Worm (Caenorhabditis elegans) whole organism, L3 larva: ENCODE results near the gene osm-10.
A peak's percentile ranks its signal among the peaks of the same experiment; 100 is the strongest.

Experiments used
- ZK546.5 ChIP-seq: sonication (generic microtip); optimal IDR thresholded peaks from 2 replicates; lab custom pipeline; 2017; ENCODE audit warnings: missing biosample characterization, missing genetic modification characterization
- aly-2 ChIP-seq: fragments of 150-350 bp; optimal IDR thresholded peaks from 2 replicates; lab custom pipeline; 2014; ENCODE audit warnings: missing biosample characterization, missing genetic modification characterization
- ama-1 ChIP-seq: fragments of 150-350 bp; optimal IDR thresholded peaks from 2 replicates; lab custom pipeline; 2018
- ceh-16 ChIP-seq: sonication (generic microtip); optimal IDR thresholded peaks from 2 replicates; lab custom pipeline; 2017; ENCODE audit warnings: missing biosample characterization, missing genetic modification characterization
- ceh-82 ChIP-seq: fragments of 150-350 bp; optimal IDR thresholded peaks from 2 replicates; lab custom pipeline; 2014; ENCODE audit warnings: missing biosample characterization, missing genetic modification characterization
- ceh-9 ChIP-seq: sonication (generic microtip); optimal IDR thresholded peaks from 2 replicates; lab custom pipeline; 2018; ENCODE audit warnings: missing biosample characterization, missing genetic modification characterization
- daf-12 ChIP-seq: fragments of 150-350 bp; optimal IDR thresholded peaks from 2 replicates; lab custom pipeline; 2014; ENCODE audit warnings: missing biosample characterization, missing genetic modification reagents, missing genetic modification characterization
- egl-27 ChIP-seq: sonication (generic microtip); optimal IDR thresholded peaks from 4 replicates; lab custom pipeline; 2017; ENCODE audit warnings: missing biosample characterization, missing genetic modification reagents, missing genetic modification characterization
- egl-5 ChIP-seq: fragments of 150-350 bp; optimal IDR thresholded peaks from 2 replicates; lab custom pipeline; 2017; ENCODE audit warnings: missing biosample characterization, missing genetic modification reagents, missing genetic modification characterization, inconsistent platforms
- elt-1 ChIP-seq: fragments of 150-350 bp; optimal IDR thresholded peaks from 2 replicates; lab custom pipeline; 2014; ENCODE audit warnings: missing biosample characterization, missing genetic modification characterization
- elt-2 ChIP-seq: sonication (generic microtip); optimal IDR thresholded peaks from 2 replicates; lab custom pipeline; 2016; ENCODE audit warnings: missing genetic modification reagents, mild to moderate bottlenecking, missing genetic modification characterization, missing compliant biosample characterization
- elt-3 ChIP-seq, 3 experiments: fragments of 150-350 bp in 1 of 3; sonication (generic microtip) in 2 of 3; optimal IDR thresholded peaks; 2 replicates in 2 of 3; 4 replicates in 1 of 3; lab custom pipeline; 2014 to 2017; ENCODE audit warnings: missing biosample characterization in 3 of 3, missing genetic modification characterization in 3 of 3
- eor-1 ChIP-seq, 2 experiments: fragments of 150-350 bp; optimal IDR thresholded peaks; 2 replicates each; lab custom pipeline; 2014 to 2018; ENCODE audit warnings: missing biosample characterization in 2 of 2, missing genetic modification characterization in 2 of 2
- fkh-10 ChIP-seq: sonication (generic microtip); optimal IDR thresholded peaks from 2 replicates; lab custom pipeline; 2017; ENCODE audit warnings: missing biosample characterization, missing genetic modification reagents, missing genetic modification characterization
- fkh-2 ChIP-seq: fragments of 150-350 bp; optimal IDR thresholded peaks from 2 replicates; lab custom pipeline; 2014; ENCODE audit warnings: missing biosample characterization, missing genetic modification reagents, missing genetic modification characterization
- jun-1 ChIP-seq: fragments of 150-350 bp; optimal IDR thresholded peaks from 2 replicates; lab custom pipeline; 2014; ENCODE audit warnings: missing biosample characterization, missing genetic modification reagents, missing genetic modification characterization
- lin-15B ChIP-seq: fragments of 150-350 bp; optimal IDR thresholded peaks from 2 replicates; lab custom pipeline; 2014; ENCODE audit warnings: missing biosample characterization, missing genetic modification characterization
- lin-39 ChIP-seq: fragments of 150-350 bp; optimal IDR thresholded peaks from 2 replicates; lab custom pipeline; 2018; ENCODE audit warnings: missing biosample characterization, missing genetic modification reagents, missing genetic modification characterization
- lsy-12 ChIP-seq: sonication (generic microtip); optimal IDR thresholded peaks from 2 replicates; lab custom pipeline; 2016; ENCODE audit warnings: mild to moderate bottlenecking, missing genetic modification characterization, missing compliant biosample characterization
- mml-1 ChIP-seq: fragments of 150-350 bp; sonication (generic microtip); optimal IDR thresholded peaks from 3 replicates; lab custom pipeline; 2014; ENCODE audit warnings: missing biosample characterization, missing genetic modification characterization
- nfya-1 ChIP-seq: sonication (generic microtip); optimal IDR thresholded peaks from 2 replicates; lab custom pipeline; 2017; ENCODE audit warnings: missing genetic modification characterization, mild to moderate bottlenecking, missing compliant biosample characterization, antibody characterized with exemption, moderate library complexity; ENCODE audit not compliant: insufficient read depth
- nhr-11 ChIP-seq: fragments of 150-350 bp; optimal IDR thresholded peaks from 2 replicates; lab custom pipeline; 2014; ENCODE audit warnings: missing biosample characterization, missing genetic modification characterization
- nhr-12 ChIP-seq: fragments of 150-350 bp; optimal IDR thresholded peaks from 2 replicates; lab custom pipeline; 2014; ENCODE audit warnings: missing biosample characterization, missing genetic modification characterization
- nhr-23 ChIP-seq: fragments of 150-350 bp; optimal IDR thresholded peaks from 2 replicates; lab custom pipeline; 2014; ENCODE audit warnings: missing biosample characterization, missing genetic modification reagents, missing genetic modification characterization
- nhr-25 ChIP-seq: sonication (generic microtip); optimal IDR thresholded peaks from 2 replicates; lab custom pipeline; 2017; ENCODE audit warnings: missing biosample characterization, missing genetic modification characterization
- nhr-28 ChIP-seq: fragments of 150-350 bp; optimal IDR thresholded peaks from 2 replicates; lab custom pipeline; 2014; ENCODE audit warnings: missing biosample characterization, missing genetic modification characterization
- nhr-43 ChIP-seq: sonication (generic microtip); optimal IDR thresholded peaks from 2 replicates; lab custom pipeline; 2016; ENCODE audit warnings: mild to moderate bottlenecking, missing genetic modification characterization, missing compliant biosample characterization; ENCODE audit not compliant: poor library complexity, severe bottlenecking
- nhr-67 ChIP-seq: fragments of 150-350 bp; optimal IDR thresholded peaks from 2 replicates; lab custom pipeline; 2014; ENCODE audit warnings: missing biosample characterization, missing genetic modification characterization
- nhr-76 ChIP-seq: fragments of 150-350 bp; sonication (generic microtip); optimal IDR thresholded peaks from 5 replicates; lab custom pipeline; 2014; ENCODE audit warnings: missing biosample characterization, missing genetic modification characterization
- nhr-77 ChIP-seq: fragments of 150-350 bp; optimal IDR thresholded peaks from 2 replicates; lab custom pipeline; 2014; ENCODE audit warnings: missing biosample characterization, missing genetic modification characterization
- pha-4 ChIP-seq: fragments of 150-350 bp; optimal IDR thresholded peaks from 2 replicates; lab custom pipeline; 2014; ENCODE audit warnings: missing biosample characterization, missing genetic modification reagents, missing genetic modification characterization
- pqm-1 ChIP-seq: fragments of 150-350 bp; optimal IDR thresholded peaks from 2 replicates; lab custom pipeline; 2017; ENCODE audit warnings: missing biosample characterization, missing genetic modification characterization, inconsistent platforms
- sea-2 ChIP-seq: fragments of 150-350 bp; sonication (generic microtip); optimal IDR thresholded peaks from 4 replicates; lab custom pipeline; 2014; ENCODE audit warnings: missing biosample characterization, missing genetic modification reagents, missing genetic modification characterization
- skn-1 ChIP-seq: fragments of 150-350 bp; optimal IDR thresholded peaks from 2 replicates; lab custom pipeline; 2014; ENCODE audit warnings: missing biosample characterization, missing genetic modification characterization
- tbx-2 ChIP-seq: sonication (generic microtip); optimal IDR thresholded peaks from 2 replicates; lab custom pipeline; 2016; ENCODE audit warnings: mild to moderate bottlenecking, missing genetic modification characterization, missing compliant biosample characterization
- unc-39 ChIP-seq: sonication (generic microtip); optimal IDR thresholded peaks from 4 replicates; lab custom pipeline; 2017; ENCODE audit warnings: missing biosample characterization, missing genetic modification characterization
- zag-1 ChIP-seq: fragments of 150-350 bp; optimal IDR thresholded peaks from 2 replicates; lab custom pipeline; 2014; ENCODE audit warnings: missing biosample characterization, missing genetic modification characterization
- ztf-11 ChIP-seq: fragments of 150-350 bp; optimal IDR thresholded peaks from 2 replicates; lab custom pipeline; 2014; ENCODE audit warnings: missing biosample characterization, missing genetic modification characterization
- ztf-4 ChIP-seq: fragments of 150-350 bp; optimal IDR thresholded peaks from 2 replicates; lab custom pipeline; 2014; ENCODE audit warnings: missing biosample characterization, missing genetic modification characterization

The osm-10 gene

DNA sequence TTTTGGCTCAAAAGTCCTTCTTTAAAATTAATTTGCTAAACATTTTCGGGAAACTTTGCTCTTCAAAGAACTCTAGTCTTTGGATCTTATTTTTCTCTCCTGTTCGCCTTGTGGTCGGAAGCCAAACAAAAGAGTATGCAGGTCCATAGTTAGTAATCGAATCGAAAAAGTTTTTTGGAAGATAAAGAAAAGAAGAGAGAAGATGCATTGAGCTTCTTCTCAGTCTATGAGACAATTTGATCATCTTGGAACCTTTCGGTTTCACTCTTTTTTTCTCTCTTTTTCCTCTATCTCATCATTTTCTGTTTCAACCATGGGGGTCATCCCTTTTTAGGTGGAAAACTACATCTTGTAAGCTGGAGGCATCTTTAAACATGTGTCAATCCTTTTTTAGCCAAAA, 10.6 kb downstream of the osm-10 start:
- TF ChIP-seq elt-1 (tag; lab: Kevin White, UChicago) (no peak), fkh-10 (GFP tag; lab: Kevin White, UChicago) (peak; percentile 71), nfya-1 (tag; lab: Kevin White, UChicago) (peak; percentile 16), ztf-4 (tag; lab: Kevin White, UChicago) (no peak), nhr-11 (tag; lab: Kevin White, UChicago) (no peak), eor-1 (tag; optimal IDR thresholded peaks at IDR 0.05; lab: Kevin White, UChicago) (no peak), zag-1 (no peak), nhr-76 (tag; lab: Kevin White, UChicago) (no peak)

DNA sequence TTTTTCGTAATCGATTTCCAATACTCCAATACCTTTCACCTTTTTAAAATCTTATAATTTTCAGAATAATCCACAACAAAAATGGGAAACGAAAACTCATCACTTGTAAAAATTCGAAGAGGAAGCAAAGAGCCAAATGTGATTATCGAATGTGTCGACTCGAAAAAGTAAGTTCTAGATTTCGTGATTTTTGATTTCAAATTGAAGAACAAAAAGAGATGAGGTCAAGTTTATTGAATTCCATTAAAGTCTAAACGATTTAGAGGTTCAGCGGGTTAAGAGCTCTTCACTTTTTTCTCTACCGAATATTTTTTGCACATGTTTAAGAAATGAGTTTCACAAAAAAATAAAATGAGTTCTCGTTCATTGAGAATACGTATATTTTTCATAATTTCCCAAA, 15.9 kb downstream of the osm-10 start, which contains the start of gene B0361.4:
Gene B0361.4, plus strand, starts transcription at position 61 of the 400 bp plus-strand sequence.
- TF ChIP-seq fkh-10 (GFP tag; lab: Kevin White, UChicago) = peak; percentile 93
- no peak for TF ChIP-seq sea-2

DNA sequence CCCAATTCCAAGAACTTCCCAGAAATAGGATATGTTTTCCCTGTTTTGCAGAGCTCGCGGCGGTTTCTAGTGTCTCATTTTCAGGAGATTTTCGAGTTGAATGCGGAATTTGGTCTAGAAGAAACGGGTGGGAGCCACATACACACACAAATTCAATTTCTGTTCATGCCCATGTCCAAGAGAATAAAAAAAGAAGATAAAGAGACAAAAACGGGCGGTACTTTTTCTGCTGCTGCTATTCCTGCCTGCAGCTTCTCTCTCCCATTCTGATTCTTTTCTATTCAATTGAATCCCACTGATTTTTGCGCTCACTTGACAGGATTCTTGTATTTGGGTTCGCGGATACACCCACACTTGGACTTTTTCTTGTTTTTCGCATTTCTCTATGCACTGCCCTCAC, 19.5 kb downstream of the osm-10 start:
- TF ChIP-seq pqm-1 (tag; lab: Kevin White, UChicago) (no peak), fkh-10 (GFP tag; lab: Kevin White, UChicago) (peak; percentile 72)

DNA sequence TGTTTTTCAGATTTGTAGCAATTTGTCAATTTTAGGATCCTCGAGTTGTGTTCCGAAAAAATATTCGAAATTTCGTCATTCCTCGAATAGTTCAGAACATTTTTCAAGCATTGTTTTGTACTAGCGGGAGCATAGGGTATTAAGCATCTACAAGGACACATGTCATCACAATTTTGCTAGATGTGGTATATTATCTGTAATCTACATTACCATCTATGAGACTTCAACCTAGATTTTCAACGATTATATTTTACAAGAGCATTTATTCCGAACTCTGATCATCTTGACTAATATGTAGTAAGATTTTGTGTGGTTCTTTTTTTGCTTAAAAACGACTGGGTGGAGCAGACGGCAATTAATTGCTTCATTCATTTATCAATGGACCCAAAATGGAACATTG, 19.9 kb downstream of the osm-10 start:
- TF ChIP-seq ztf-11 (tag; lab: Kevin White, UChicago) (no peak), nhr-11 (tag; lab: Kevin White, UChicago) (no peak), nhr-67 (tag; lab: Kevin White, UChicago) (no peak), elt-1 (tag; lab: Kevin White, UChicago) (no peak), tbx-2 (no peak), lin-39 (tag; lab: Kevin White, UChicago) (no peak), lin-15B (tag; lab: Kevin White, UChicago) (no peak)
- TF ChIP-seq, all 47 proteins: peak for 0

DNA sequence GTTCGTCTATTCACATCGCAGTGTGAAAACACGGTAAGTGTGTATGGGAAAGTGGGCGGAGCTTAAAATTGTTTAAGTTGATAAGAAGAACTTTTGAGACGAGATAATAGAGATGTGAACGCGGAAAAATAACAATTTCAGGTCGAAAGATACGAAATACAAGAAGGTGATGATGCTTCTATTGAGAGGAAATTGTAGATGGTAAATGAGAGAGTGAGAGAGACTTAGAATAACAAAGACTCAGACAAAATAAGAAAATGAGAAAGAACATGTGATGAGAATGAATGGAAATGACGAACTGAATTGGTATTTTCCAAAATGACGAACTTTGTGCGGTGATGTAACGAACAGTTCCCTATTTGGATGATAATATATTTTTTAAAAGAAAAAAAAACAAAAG, 28.0 kb downstream of the osm-10 start:
- TF ChIP-seq nhr-12 (tag; lab: Kevin White, UChicago) (no peak), lin-15B (tag; lab: Kevin White, UChicago) (no peak), pha-4 (peak; percentile 12), egl-27 (tag; lab: Kevin White, UChicago) (no peak), nhr-77 (tag; lab: Kevin White, UChicago) (no peak), nhr-67 (tag; lab: Kevin White, UChicago) (no peak), lin-39 (tag; lab: Kevin White, UChicago) (no peak), nhr-28 (tag; lab: Kevin White, UChicago) (no peak), nfya-1 (tag; lab: Kevin White, UChicago) (no peak), elt-2 (tag; lab: Kevin White, UChicago) (peak; percentile 51), nhr-23 (tag; lab: Kevin White, UChicago) (peak; percentile 42), nhr-43 (no peak), fkh-2 (tag; lab: Kevin White, UChicago) (no peak), ceh-16 (no peak)

DNA sequence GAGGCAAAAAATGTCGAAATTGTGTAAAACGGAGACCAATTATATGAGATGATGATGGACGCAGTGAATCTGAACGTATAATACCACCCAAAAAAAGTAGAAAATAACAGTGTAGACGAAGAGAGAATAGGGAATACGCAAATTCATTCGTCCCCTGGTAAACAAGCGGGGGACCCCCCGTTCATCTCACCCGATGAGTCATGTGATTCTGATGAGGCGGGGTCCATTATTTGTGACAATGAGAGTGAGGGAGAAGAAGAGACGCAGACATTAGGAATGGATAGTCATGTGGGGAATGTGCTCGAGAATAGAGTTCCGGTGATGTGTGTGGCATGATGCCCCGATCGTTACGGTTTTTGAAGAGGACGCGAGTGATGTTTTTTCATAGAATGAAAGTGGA, 29.0 kb downstream of the osm-10 start:
- TF ChIP-seq nhr-25 (tag; lab: Kevin White, UChicago) = peak; percentile 4
- TF ChIP-seq nhr-77 (tag; lab: Kevin White, UChicago) = no peak
- TF ChIP-seq nhr-43 = peak; percentile 22
- TF ChIP-seq jun-1 (tag; lab: Kevin White, UChicago) = peak; percentile 71
- TF ChIP-seq skn-1 (tag; lab: Kevin White, UChicago) = no peak
- peak; percentile 22 for TF ChIP-seq ama-1
- TF ChIP-seq daf-12 = no peak
- peak; percentile 47 for TF ChIP-seq nfya-1 (tag; lab: Kevin White, UChicago)
- TF ChIP-seq unc-39 (tag; lab: Kevin White, UChicago) = no peak
- no peak for TF ChIP-seq nhr-28 (tag; lab: Kevin White, UChicago)
- TF ChIP-seq pqm-1 (tag; lab: Kevin White, UChicago) = peak; percentile 1
- peak; percentile 84 for TF ChIP-seq pha-4
- peak; percentile 92 for TF ChIP-seq egl-5
- TF ChIP-seq egl-27 (tag; lab: Kevin White, UChicago) = no peak
- TF ChIP-seq elt-2 (tag; lab: Kevin White, UChicago) = peak; percentile 14
- TF ChIP-seq fkh-10 (GFP tag; lab: Kevin White, UChicago) = no peak
- no peak for TF ChIP-seq ZK546.5 (tag; lab: Kevin White, UChicago)
- no peak for TF ChIP-seq ceh-9 (tag; lab: Kevin White, UChicago)
- no peak for TF ChIP-seq ceh-82
- TF ChIP-seq nhr-11 (tag; lab: Kevin White, UChicago) = no peak
- TF ChIP-seq nhr-23 (tag; lab: Kevin White, UChicago) = peak; percentile 38
- peak; percentile 20 for TF ChIP-seq lsy-12 (tag; lab: Kevin White, UChicago)
- TF ChIP-seq elt-3 (tag; optimal IDR thresholded peaks at IDR 0.05; lab: Kevin White, UChicago) = no peak
- TF ChIP-seq mml-1 (tag; lab: Kevin White, UChicago) = no peak
- no peak for TF ChIP-seq aly-2 (tag; lab: Kevin White, UChicago)
- peak; percentile 31 for TF ChIP-seq lin-39 (tag; lab: Kevin White, UChicago)
- TF ChIP-seq ztf-4 (tag; lab: Kevin White, UChicago) = no peak
